Fruit fly (Drosophila melanogaster): Measurements from ENCODE around the gene CG34012.

CG34012 gene

dm6 chr3L:11074043-11074853 is 35.1 kb downstream of the CG34012 start, which contains the start of the genes Pfdn2 and Noc1 (continued):
- TF ChIP-seq vri (GFP tag; optimal IDR thresholded peaks at IDR 0.05) (no peak), CG11294 (GFP tag; IDR thresholded peaks at IDR 0.05) (peak; percentile 50; the same call in 1 of the 2 replicates), Hr4 (GFP tag; optimal IDR thresholded peaks at IDR 0.05) (no peak), lz (GFP tag; optimal IDR thresholded peaks at IDR 0.05) (peak; percentile 38), dsx (GFP tag; optimal IDR thresholded peaks at IDR 0.05; ENCODE audit: poor library complexity, severe bottlenecking) (no peak), ss (GFP tag; optimal IDR thresholded peaks at IDR 0.05) (no peak), pdm3 (GFP tag; optimal IDR thresholded peaks at IDR 0.05) (no peak), Eip75B (GFP tag; optimal IDR thresholded peaks at IDR 0.05) (no peak), esn (GFP tag; optimal IDR thresholded peaks at IDR 0.05) (peak; percentile 62)

DNA sequence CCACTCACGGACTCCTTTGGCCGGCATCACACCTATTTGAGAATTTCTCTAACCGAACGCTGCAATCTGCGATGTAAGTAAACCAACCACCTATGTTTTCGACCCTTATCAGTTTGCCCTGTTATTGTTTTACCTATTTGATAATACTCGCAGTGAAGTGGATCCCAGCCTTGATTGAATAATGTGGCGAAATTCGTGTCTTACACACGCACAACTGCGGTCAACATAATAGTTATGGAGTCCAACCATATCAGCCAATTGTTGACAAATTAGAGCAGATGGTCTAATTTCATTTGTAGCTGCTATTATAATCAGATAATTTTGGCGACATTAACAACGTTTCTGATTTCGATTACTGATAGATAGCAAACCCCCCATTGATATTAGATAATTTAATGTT is 38.2 kb downstream of the CG34012 start:
- TF ChIP-seq CG11902 (GFP tag; optimal IDR thresholded peaks at IDR 0.05) = no peak
- no peak for TF ChIP-seq dsx (GFP tag; optimal IDR thresholded peaks at IDR 0.05; ENCODE audit: poor library complexity, severe bottlenecking)
- TF ChIP-seq CG8632 (GFP tag; optimal IDR thresholded peaks at IDR 0.05) = no peak
- no peak for TF ChIP-seq CG6792 (GFP tag; optimal IDR thresholded peaks at IDR 0.05)
- no peak for TF ChIP-seq Blimp-1 (GFP tag; optimal IDR thresholded peaks at IDR 0.05)
- no peak for TF ChIP-seq CG3032 (tag; optimal IDR thresholded peaks at IDR 0.05)
- TF ChIP-seq CG11762 (GFP tag; optimal IDR thresholded peaks at IDR 0.05; ENCODE audit: insufficient read depth) = no peak
- TF ChIP-seq Sox102F (GFP tag; optimal IDR thresholded peaks at IDR 0.05) = no peak
- TF ChIP-seq fkh (GFP tag; optimal IDR thresholded peaks at IDR 0.05) = no peak
- TF ChIP-seq acj6 (GFP tag; optimal IDR thresholded peaks at IDR 0.05) = no peak
- TF ChIP-seq Smox (GFP tag; optimal IDR thresholded peaks at IDR 0.05) = no peak
- no peak for TF ChIP-seq CG31627 (GFP tag; optimal IDR thresholded peaks at IDR 0.05)
- no peak for TF ChIP-seq spab (GFP tag; optimal IDR thresholded peaks at IDR 0.05)
- no peak for TF ChIP-seq pdm3 (GFP tag; optimal IDR thresholded peaks at IDR 0.05)
- TF ChIP-seq CG8119 (GFP tag; IDR thresholded peaks at IDR 0.05) = no peak
- TF ChIP-seq lz (GFP tag; optimal IDR thresholded peaks at IDR 0.05) = no peak
- no peak for TF ChIP-seq Gug (GFP tag; IDR thresholded peaks at IDR 0.05)
- no peak for TF ChIP-seq fd85E (GFP tag; optimal IDR thresholded peaks at IDR 0.05)

dm6 chr3L:11070372-11070854 is 38.9 kb downstream of the CG34012 start, which contains the start of gene Mocs1:
Gene Mocs1, plus strand, starts transcription at chr3L:11070526.
- TF ChIP-seq spab (GFP tag; optimal IDR thresholded peaks at IDR 0.05) (no peak), Smox (GFP tag; optimal IDR thresholded peaks at IDR 0.05) (no peak), CG6163 (GFP tag; IDR thresholded peaks at IDR 0.05) (peak; percentile 39; the same call in 1 of the 3 replicates), vri (GFP tag; optimal IDR thresholded peaks at IDR 0.05) (peak; percentile 99), CG3032 (tag; optimal IDR thresholded peaks at IDR 0.05) (no peak), CG16779 (tag; optimal IDR thresholded peaks at IDR 0.05) (no peak), CG11294 (GFP tag; IDR thresholded peaks at IDR 0.05) (no peak), acj6 (GFP tag; optimal IDR thresholded peaks at IDR 0.05) (no peak)

DNA sequence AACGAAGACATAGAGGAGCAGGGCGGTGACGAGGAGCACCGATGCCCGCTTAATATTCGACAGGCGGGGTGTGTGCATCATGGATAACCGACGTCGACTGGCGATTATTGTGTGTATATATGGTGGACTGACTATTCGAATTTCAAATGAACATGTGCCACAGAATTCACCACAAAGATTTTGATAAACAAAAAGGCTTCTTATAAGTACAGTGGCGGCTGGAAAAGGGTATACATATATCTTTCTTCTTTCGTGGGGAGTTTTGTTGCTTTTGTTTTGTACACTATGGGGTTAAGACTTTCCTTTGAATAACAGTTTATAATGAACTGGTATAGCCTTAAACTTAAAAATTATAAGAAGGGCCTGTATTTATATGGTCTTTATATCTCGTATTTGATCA is 39.5 kb downstream of the CG34012 start, which contains the start of gene CG6310:
TSS of gene CG6310 (minus strand) at position 101 of the 400 bp plus-strand sequence.
- peak; percentile 0 for TF ChIP-seq esn (GFP tag; optimal IDR thresholded peaks at IDR 0.05)
- TF ChIP-seq CG6276 (GFP tag; optimal IDR thresholded peaks at IDR 0.05) = no peak
- no peak for TF ChIP-seq acj6 (GFP tag; optimal IDR thresholded peaks at IDR 0.05)
- TF ChIP-seq eg (GFP tag; IDR thresholded peaks at IDR 0.05) = 0 out of 3 replicates have a peak, but pooled peaks have one; percentile 8

DNA sequence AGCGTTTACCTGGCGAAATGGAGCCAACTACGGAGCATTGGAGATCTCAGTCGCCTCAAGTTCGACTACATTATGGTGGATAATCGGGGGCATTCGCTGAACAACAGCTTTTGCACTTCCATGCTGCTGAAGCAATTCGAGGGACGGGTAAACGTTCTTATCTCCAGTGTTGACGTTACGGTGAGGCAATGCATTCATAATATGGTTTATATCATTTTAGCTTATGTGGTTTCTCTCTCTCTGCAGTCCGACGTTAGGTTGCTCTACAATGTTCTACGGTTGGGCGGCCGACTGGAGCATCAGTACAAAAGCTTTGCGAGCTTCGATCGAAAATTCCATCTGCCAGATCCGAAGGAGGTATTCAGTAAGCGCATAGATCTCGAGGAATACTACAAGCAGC is 43.5 kb downstream of the CG34012 start:
- TF ChIP-seq CG32006 (GFP tag; optimal IDR thresholded peaks at IDR 0.05) (no peak), vri (GFP tag; optimal IDR thresholded peaks at IDR 0.05) (peak; percentile 82), fkh (GFP tag; optimal IDR thresholded peaks at IDR 0.05) (peak; percentile 10), Eip93F (GFP tag; optimal IDR thresholded peaks at IDR 0.05) (no peak), lz (GFP tag; optimal IDR thresholded peaks at IDR 0.05) (no peak), Met (GFP tag; optimal IDR thresholded peaks at IDR 0.05) (no peak), Sox102F (GFP tag; optimal IDR thresholded peaks at IDR 0.05) (no peak), Eip78C (GFP tag) (peak; percentile 16)

Data from whole organism, prepupa.